Worm (Caenorhabditis elegans): ENCODE results near the gene T06D4.1.

The T06D4.1 gene

DNA sequence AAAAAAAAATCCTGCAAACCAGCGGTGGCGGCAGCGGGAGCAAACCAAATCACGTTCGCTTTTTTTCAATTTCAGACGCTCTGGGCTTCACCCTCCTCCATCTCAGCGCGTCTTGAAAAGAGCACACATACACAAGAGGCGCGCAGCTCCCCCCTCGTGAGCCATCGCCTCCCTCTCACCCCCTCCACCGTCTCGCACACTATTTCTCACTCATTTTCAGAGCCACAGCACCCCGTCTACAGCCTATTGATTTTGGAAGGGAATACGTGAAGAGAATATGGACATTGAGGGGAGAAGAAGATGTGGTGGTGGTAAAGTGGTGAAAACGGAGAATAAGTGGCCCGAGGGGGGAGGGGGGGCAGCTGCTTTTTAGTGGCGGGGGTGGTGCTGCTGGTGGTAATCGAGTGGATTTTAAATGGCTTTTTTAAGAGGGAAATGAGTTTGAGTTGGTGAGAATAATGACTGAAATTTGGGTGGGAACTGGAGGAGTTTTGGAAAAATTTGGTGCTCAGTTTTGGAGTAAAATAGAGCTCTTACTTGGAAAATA, 46.6 kb downstream of the T06D4.1 start:
- TF ChIP-seq unc-62 (GFP tag; optimal IDR thresholded peaks at IDR 0.05): no peak

DNA sequence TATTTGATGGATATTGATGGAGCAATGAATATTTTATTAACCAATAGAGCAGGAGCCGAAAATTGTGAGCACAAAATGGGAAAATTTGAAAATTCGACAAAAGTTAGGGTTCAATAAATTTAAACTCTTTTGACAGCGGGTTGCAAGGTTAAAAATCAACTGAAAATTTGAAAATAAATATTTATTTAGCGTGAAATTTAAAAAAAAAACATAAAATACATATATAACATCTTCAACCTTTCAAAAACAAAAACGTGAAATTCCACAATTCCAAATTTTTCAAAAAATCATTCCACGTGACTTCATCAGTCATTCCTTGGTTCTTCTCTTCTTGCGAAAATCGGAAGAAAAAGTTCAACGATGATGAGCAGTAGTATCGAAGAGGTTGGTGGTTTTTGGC, 47.8 kb downstream of the T06D4.1 start, which contains the start of gene C16C8.18:
Gene C16C8.18, plus strand, starts transcription at position 301 of the 400 bp plus-strand sequence.
- TF ChIP-seq unc-62 (GFP tag; optimal IDR thresholded peaks at IDR 0.05): no peak
